Worm (Caenorhabditis elegans) whole organism, L1 larva: ENCODE data around the gene nhr-283.

Experiments
- C04F5.9 ChIP-seq: sonication (generic microtip); optimal IDR thresholded peaks from 2 replicates; lab custom pipeline; 2016; ENCODE audit warnings: missing genetic modification characterization, missing compliant biosample characterization
- C16A3.4 ChIP-seq: fragments of 150-350 bp; optimal IDR thresholded peaks from 2 replicates; lab custom pipeline; 2014; ENCODE audit warnings: missing biosample characterization, missing genetic modification characterization
- F16B12.6 ChIP-seq: fragments of 150-350 bp; optimal IDR thresholded peaks from 2 replicates; lab custom pipeline; 2014; ENCODE audit warnings: missing biosample characterization, missing genetic modification characterization
- aha-1 ChIP-seq: fragments of 150-350 bp; optimal IDR thresholded peaks from 2 replicates; lab custom pipeline; 2014; ENCODE audit warnings: missing biosample characterization, missing genetic modification characterization
- alr-1 ChIP-seq: fragments of 200-800 bp; sonication (Bioruptor generic); optimal IDR thresholded peaks from 2 replicates; lab custom pipeline; 2018; ENCODE audit warnings: borderline replicate concordance, mild to moderate bottlenecking, missing genetic modification characterization, missing compliant biosample characterization
- ama-1 ChIP-seq: fragments of 150-350 bp; optimal IDR thresholded peaks from 2 replicates; lab custom pipeline; 2014
- ceh-88 ChIP-seq: fragments of 200-800 bp; sonication (Bioruptor generic); IDR thresholded peaks from 2 replicates; pipeline ENCODE4 v1.3.6; 2022; ENCODE audit warnings: missing genetic modification characterization, missing compliant biosample characterization
- ceh-90 ChIP-seq: sonication (generic microtip); optimal IDR thresholded peaks from 2 replicates; lab custom pipeline; 2016; ENCODE audit warnings: missing genetic modification characterization, missing compliant biosample characterization
- egl-27 ChIP-seq, 2 experiments: fragments of 150-350 bp in 1 of 2; sonication (generic microtip); optimal IDR thresholded peaks; 3 replicates each; lab custom pipeline; 2017 to 2018; ENCODE audit warnings: missing biosample characterization in 2 of 2, missing genetic modification characterization in 2 of 2, missing genetic modification reagents in 2 of 2
- elt-2 ChIP-seq: sonication (generic microtip); optimal IDR thresholded peaks from 2 replicates; lab custom pipeline; 2016; ENCODE audit warnings: missing genetic modification characterization, mild to moderate bottlenecking, inconsistent platforms, missing compliant biosample characterization, missing genetic modification reagents
- elt-3 ChIP-seq, 6 experiments: fragments of 150-350 bp in 1 of 6; sonication (generic microtip); optimal IDR thresholded peaks; 2 replicates each; lab custom pipeline; 2017 to 2018; ENCODE audit warnings: missing biosample characterization in 6 of 6, missing genetic modification characterization in 6 of 6, inconsistent platforms in 1 of 6
- fkh-10 ChIP-seq: sonication (generic microtip); optimal IDR thresholded peaks from 2 replicates; lab custom pipeline; 2017; ENCODE audit warnings: missing biosample characterization, missing genetic modification reagents, missing genetic modification characterization
- fkh-4 ChIP-seq: sonication (generic microtip); optimal IDR thresholded peaks from 2 replicates; lab custom pipeline; 2016; ENCODE audit warnings: missing compliant biosample characterization, missing genetic modification characterization, borderline replicate concordance
- fos-1 ChIP-seq: fragments of 150-350 bp; optimal IDR thresholded peaks from 2 replicates; lab custom pipeline; 2014; ENCODE audit warnings: missing biosample characterization, missing genetic modification characterization
- hpl-2 ChIP-seq: fragments of 150-350 bp; optimal IDR thresholded peaks from 2 replicates; lab custom pipeline; 2014; ENCODE audit warnings: missing biosample characterization, missing genetic modification reagents, missing genetic modification characterization
- lin-13 ChIP-seq: fragments of 150-350 bp; optimal IDR thresholded peaks from 2 replicates; lab custom pipeline; 2014; ENCODE audit warnings: missing biosample characterization, missing genetic modification reagents, missing genetic modification characterization
- lin-15B ChIP-seq: fragments of 150-350 bp; sonication (generic microtip); optimal IDR thresholded peaks from 3 replicates; lab custom pipeline; 2014; ENCODE audit warnings: missing biosample characterization, missing genetic modification characterization
- lin-35 ChIP-seq, 2 experiments: fragments of 150-350 bp; optimal IDR thresholded peaks; 2 replicates each; lab custom pipeline; 2014; ENCODE audit warnings: missing biosample characterization in 2 of 2, missing genetic modification characterization in 2 of 2, missing genetic modification reagents in 2 of 2
- lin-39 ChIP-seq: fragments of 150-350 bp; optimal IDR thresholded peaks from 2 replicates; lab custom pipeline; 2014; ENCODE audit warnings: missing biosample characterization, missing genetic modification reagents, missing genetic modification characterization
- lir-3 ChIP-seq: sonication (generic microtip); optimal IDR thresholded peaks from 2 replicates; lab custom pipeline; 2016; ENCODE audit warnings: mild to moderate bottlenecking, missing genetic modification characterization, moderate library complexity, missing compliant biosample characterization; ENCODE audit not compliant: poor library complexity
- mep-1 ChIP-seq: fragments of 150-350 bp; optimal IDR thresholded peaks from 2 replicates; lab custom pipeline; 2014; ENCODE audit warnings: missing biosample characterization, missing genetic modification characterization
- nhr-19 ChIP-seq: fragments of 200-800 bp; sonication (Bioruptor generic); conservative IDR thresholded peaks from 2 replicates; pipeline ENCODE4 v1.3.6; 2022; ENCODE audit warnings: missing genetic modification characterization, missing compliant biosample characterization
- nhr-20 ChIP-seq: sonication (generic microtip); optimal IDR thresholded peaks from 2 replicates; lab custom pipeline; 2016; ENCODE audit warnings: mild to moderate bottlenecking, missing genetic modification characterization, missing compliant biosample characterization
- nhr-47 ChIP-seq: sonication (generic microtip); optimal IDR thresholded peaks from 2 replicates; lab custom pipeline; 2016; ENCODE audit warnings: mild to moderate bottlenecking, missing genetic modification characterization, moderate library complexity, missing compliant biosample characterization
- nhr-71 ChIP-seq: sonication (generic microtip); optimal IDR thresholded peaks from 2 replicates; lab custom pipeline; 2016; ENCODE audit warnings: mild to moderate bottlenecking, missing genetic modification characterization, moderate library complexity, missing compliant biosample characterization
- nhr-84 ChIP-seq: sonication (generic microtip); optimal IDR thresholded peaks from 2 replicates; lab custom pipeline; 2017; ENCODE audit warnings: missing biosample characterization, missing genetic modification characterization
- nhr-85 ChIP-seq: sonication (generic microtip); peaks from one replicate; lab custom pipeline; 2016; ENCODE audit warnings: missing genetic modification characterization, inconsistent platforms, missing compliant biosample characterization
- nhr-90 ChIP-seq: sonication (generic microtip); optimal IDR thresholded peaks from 2 replicates; lab custom pipeline; 2016; ENCODE audit warnings: mild to moderate bottlenecking, missing genetic modification characterization, missing compliant biosample characterization; ENCODE audit not compliant: poor library complexity
- skn-1 ChIP-seq: fragments of 150-350 bp; optimal IDR thresholded peaks from 2 replicates; lab custom pipeline; 2014; ENCODE audit warnings: missing biosample characterization, missing genetic modification characterization
- snpc-4 ChIP-seq: fragments of 150-350 bp; optimal IDR thresholded peaks from 2 replicates; lab custom pipeline; 2014; ENCODE audit warnings: missing biosample characterization, missing genetic modification characterization
- sup-37 ChIP-seq: fragments of 200-800 bp; sonication (Bioruptor generic); optimal IDR thresholded peaks from 2 replicates; lab custom pipeline; 2018; ENCODE audit warnings: mild to moderate bottlenecking, missing genetic modification characterization, missing compliant biosample characterization
- swsn-7 ChIP-seq: sonication (generic microtip); optimal IDR thresholded peaks from 2 replicates; lab custom pipeline; 2016; ENCODE audit warnings: missing genetic modification characterization, missing compliant biosample characterization
- unc-62 ChIP-seq: fragments of 150-350 bp; optimal IDR thresholded peaks from 2 replicates; lab custom pipeline; 2014; ENCODE audit warnings: missing biosample characterization, missing genetic modification reagents, missing genetic modification characterization
- unc-86 ChIP-seq: sonication (generic microtip); optimal IDR thresholded peaks from 2 replicates; lab custom pipeline; 2016; ENCODE audit warnings: missing genetic modification characterization, missing compliant biosample characterization
- unc-98 ChIP-seq: fragments of 200-800 bp; sonication (Bioruptor generic); IDR thresholded peaks from 2 replicates; pipeline ENCODE4 v1.3.6; 2022; ENCODE audit warnings: missing genetic modification characterization, missing compliant biosample characterization
- xbp-1 ChIP-seq: sonication (generic microtip); optimal IDR thresholded peaks from 2 replicates; lab custom pipeline; 2016; ENCODE audit warnings: missing genetic modification characterization, missing compliant biosample characterization
- ztf-11 ChIP-seq, 2 experiments: sonication (generic microtip); optimal IDR thresholded peaks; 2 replicates each; lab custom pipeline; 2016 to 2017; ENCODE audit warnings: missing genetic modification characterization in 2 of 2, missing biosample characterization in 1 of 2, missing compliant biosample characterization in 1 of 2

The nhr-283 gene

ce11 chrV:15732209-15732608, 44.3 kb downstream of the nhr-283 start, which contains the start of gene str-38:
str-38 (minus strand) TSS chrV:15732309.
- TF ChIP-seq fkh-4 (no peak), fos-1 (tag; lab: Kevin White, UChicago) (no peak), lin-35 (GFP tag; optimal IDR thresholded peaks at IDR 0.05; lab: Kevin White, UChicago) (no peak), xbp-1 (tag; lab: Kevin White, UChicago) (no peak), nhr-20 (tag; lab: Kevin White, UChicago) (no peak), ama-1 (lab: Kevin White, UChicago) (no peak), lin-39 (tag; lab: Kevin White, UChicago) (no peak), alr-1 (tag; lab: Kevin White, UChicago) (no peak), elt-2 (tag; lab: Kevin White, UChicago) (no peak), fkh-10 (GFP tag; lab: Kevin White, UChicago) (no peak), swsn-7 (no peak), snpc-4 (tag; lab: Kevin White, UChicago) (no peak), C04F5.9 (tag; lab: Kevin White, UChicago) (no peak)

DNA sequence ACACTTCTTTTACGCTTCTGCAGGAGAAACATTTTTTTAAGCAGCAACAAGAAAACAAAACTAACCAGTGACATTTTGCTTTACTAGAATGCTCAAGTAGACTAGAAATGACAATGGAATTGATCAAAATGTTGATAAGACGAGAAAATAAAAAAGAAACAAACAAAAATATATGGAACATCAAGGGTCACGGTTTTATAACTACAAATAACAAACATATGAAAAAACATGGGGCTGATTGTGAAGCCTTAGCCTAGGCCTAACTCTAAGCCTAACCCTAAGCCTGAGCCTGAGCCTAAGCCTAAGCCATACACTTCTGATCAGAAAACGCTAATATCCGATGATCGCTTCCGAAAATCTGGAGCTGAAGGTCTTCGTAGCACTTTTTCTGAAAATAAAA, 46.1 kb downstream of the nhr-283 start, which contains the start of gene Y6E2A.10:
TSS of gene Y6E2A.10 (minus strand) at position 101 of the 400 bp plus-strand sequence.
- TF ChIP-seq swsn-7: no peak
- no peak for TF ChIP-seq elt-2 (tag; lab: Kevin White, UChicago)
- TF ChIP-seq nhr-20 (tag; lab: Kevin White, UChicago): no peak
- TF ChIP-seq nhr-19 (GFP tag; lab: Robert Waterston, UW): no peak
- TF ChIP-seq lin-13 (GFP tag; lab: Kevin White, UChicago): no peak
- TF ChIP-seq lir-3 (tag; lab: Kevin White, UChicago): no peak
- no peak for TF ChIP-seq mep-1 (tag; lab: Kevin White, UChicago)
- TF ChIP-seq lin-39 (tag; lab: Kevin White, UChicago): no peak
- no peak for TF ChIP-seq skn-1 (tag; lab: Kevin White, UChicago)
- TF ChIP-seq F16B12.6: no peak
- no peak for TF ChIP-seq unc-62 (GFP tag; lab: Kevin White, UChicago)
- no peak for TF ChIP-seq unc-86
- TF ChIP-seq nhr-71 (tag; lab: Kevin White, UChicago): no peak
- no peak for TF ChIP-seq unc-98 (GFP tag; lab: Robert Waterston, UW)
- TF ChIP-seq hpl-2 (GFP tag; lab: Kevin White, UChicago): no peak
- TF ChIP-seq C16A3.4: no peak
- no peak for TF ChIP-seq aha-1 (tag; lab: Kevin White, UChicago)
- no peak for TF ChIP-seq ztf-11 (tag; optimal IDR thresholded peaks at IDR 0.05; lab: Kevin White, UChicago)
- no peak for TF ChIP-seq ceh-90 (tag; lab: Kevin White, UChicago)

DNA sequence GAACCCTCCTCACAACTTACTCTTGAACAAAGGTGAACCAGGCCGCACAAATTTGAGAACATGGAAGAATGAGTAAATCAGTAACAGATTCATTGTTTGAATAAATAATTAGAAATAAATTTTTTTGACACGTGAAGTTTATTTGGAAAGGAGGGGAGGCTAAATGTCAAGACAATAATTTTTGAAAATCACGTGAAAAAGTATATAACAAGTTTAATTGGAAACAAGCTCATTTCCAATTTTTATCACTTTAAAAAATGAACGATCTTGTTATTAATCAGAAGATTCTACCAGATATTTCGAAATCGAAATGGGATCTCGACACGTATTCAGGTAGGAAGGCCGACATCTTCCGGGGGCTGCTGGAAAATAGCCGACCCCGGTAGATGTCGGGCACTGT, 49.9 kb downstream of the nhr-283 start, which contains the start of the genes irld-57 and sfxn-1.3:
TSS of gene irld-57 (minus strand) at position 101 of the 400 bp plus-strand sequence.
TSS of gene sfxn-1.3 (plus strand) at position 232 of the 400 bp plus-strand sequence.
- no peak for TF ChIP-seq ceh-88
- TF ChIP-seq nhr-47 (tag; lab: Kevin White, UChicago): no peak
- no peak for TF ChIP-seq nhr-84 (tag; lab: Kevin White, UChicago)
- TF ChIP-seq fkh-4: no peak
- TF ChIP-seq nhr-90 (tag; lab: Kevin White, UChicago): no peak
- TF ChIP-seq nhr-85 (tag; lab: Kevin White, UChicago): no peak
- TF ChIP-seq alr-1 (tag; lab: Kevin White, UChicago): no peak
- no peak for TF ChIP-seq lin-15B (tag; lab: Kevin White, UChicago)
- TF ChIP-seq elt-3 (tag; optimal IDR thresholded peaks at IDR 0.05; lab: Kevin White, UChicago): no peak
- no peak for TF ChIP-seq sup-37 (GFP tag; lab: Kevin White, UChicago)
- TF ChIP-seq egl-27 (tag; optimal IDR thresholded peaks at IDR 0.05; lab: Kevin White, UChicago): no peak
- no peak for TF ChIP-seq swsn-7
